Fruit fly (Drosophila melanogaster) whole organism, embryonic: Measurements from ENCODE around the gene CG15461.

ENCODE experiments used
- Bdp1 ChIP-seq: fragments of 200-800 bp; sonication (Bioruptor generic); optimal IDR thresholded peaks from 3 replicates; lab custom pipeline; 2016; ENCODE audit warnings: missing biosample characterization, missing genetic modification characterization
- CG10979 ChIP-seq: fragments of 200-800 bp; sonication (Bioruptor generic); optimal IDR thresholded peaks from 2 replicates; lab custom pipeline; 2018; ENCODE audit warnings: missing biosample characterization, mild to moderate bottlenecking, missing genetic modification characterization, moderate library complexity
- CG11504 ChIP-seq: fragments of 200-800 bp; sonication (Bioruptor generic); optimal IDR thresholded peaks from 3 replicates; lab custom pipeline; 2019; ENCODE audit warnings: missing biosample characterization, mild to moderate bottlenecking, missing genetic modification characterization, moderate library complexity
- CG13296 ChIP-seq: fragments of 200-800 bp; sonication (Bioruptor generic); optimal IDR thresholded peaks from 3 replicates; lab custom pipeline; 2018; ENCODE audit warnings: missing biosample characterization, mild to moderate bottlenecking, missing genetic modification characterization
- CG14014 ChIP-seq: fragments of 200-800 bp; sonication (Bioruptor generic); IDR thresholded peaks from 2 replicates; pipeline ENCODE4 v1.3.6; 2022; ENCODE audit warnings: missing biosample characterization, missing genetic modification characterization
- CG14710 ChIP-seq: fragments of 200-800 bp; sonication (Bioruptor generic); optimal IDR thresholded peaks from 3 replicates; lab custom pipeline; 2019; ENCODE audit warnings: missing biosample characterization, mild to moderate bottlenecking, missing genetic modification characterization, moderate library complexity
- CG14860 ChIP-seq: fragments of 200-800 bp; sonication (Bioruptor generic); IDR thresholded peaks from 3 replicates; pipeline ENCODE4 v1.3.6; 2022; ENCODE audit warnings: missing biosample characterization, missing genetic modification characterization; ENCODE audit not compliant: partially characterized antibody
- CG15514 ChIP-seq: fragments of 200-800 bp; sonication (Bioruptor generic); optimal IDR thresholded peaks from 3 replicates; lab custom pipeline; 2017; ENCODE audit warnings: missing biosample characterization, missing genetic modification characterization, mild to moderate bottlenecking, moderate library complexity, missing genetic modification reagents
- CG16813 ChIP-seq: fragments of 200-800 bp; sonication (Bioruptor generic); IDR thresholded peaks from 3 replicates; pipeline ENCODE4 v1.3.6; 2022; ENCODE audit warnings: missing biosample characterization, missing genetic modification characterization; ENCODE audit not compliant: partially characterized antibody
- CG17359 ChIP-seq: fragments of 200-800 bp; sonication (Bioruptor generic); optimal IDR thresholded peaks from 3 replicates; lab custom pipeline; 2018; ENCODE audit warnings: missing biosample characterization, mild to moderate bottlenecking, missing genetic modification characterization, moderate library complexity
- CG18476 ChIP-seq: fragments of 200-800 bp; sonication (Bioruptor generic); optimal IDR thresholded peaks from 2 replicates; lab custom pipeline; 2016; ENCODE audit warnings: missing biosample characterization, mild to moderate bottlenecking, missing genetic modification characterization
- CG18599 ChIP-seq: fragments of 200-800 bp; sonication (Bioruptor generic); optimal IDR thresholded peaks from 3 replicates; lab custom pipeline; 2017; ENCODE audit warnings: missing biosample characterization, missing genetic modification characterization, mild to moderate bottlenecking, moderate library complexity, missing genetic modification reagents
- CG18619 ChIP-seq: fragments of 200-800 bp; sonication (Bioruptor generic); optimal IDR thresholded peaks from 3 replicates; lab custom pipeline; 2017; ENCODE audit warnings: missing biosample characterization, mild to moderate bottlenecking, missing genetic modification characterization
- CG2129 ChIP-seq: fragments of 200-800 bp; sonication (Bioruptor generic); IDR thresholded peaks from 2 replicates; pipeline ENCODE4 v1.3.6; 2022; ENCODE audit warnings: missing biosample characterization, missing genetic modification characterization; ENCODE audit not compliant: partially characterized antibody
- CG3847 ChIP-seq: fragments of 200-800 bp; sonication (Bioruptor generic); IDR thresholded peaks from 2 replicates; pipeline ENCODE4 v1.3.6; 2022; ENCODE audit warnings: missing biosample characterization, missing genetic modification characterization
- CG4360 ChIP-seq: fragments of 200-800 bp; sonication (Bioruptor generic); IDR thresholded peaks from 2 replicates; pipeline ENCODE4 v1.3.6; 2022; ENCODE audit warnings: missing biosample characterization, missing genetic modification characterization
- CG4424 ChIP-seq: fragments of 200-800 bp; sonication (Bioruptor generic); optimal IDR thresholded peaks from 3 replicates; lab custom pipeline; 2016; ENCODE audit warnings: missing biosample characterization, missing genetic modification characterization
- CG5245 ChIP-seq: fragments of 200-800 bp; sonication (Bioruptor generic); optimal IDR thresholded peaks from 3 replicates; lab custom pipeline; 2016; ENCODE audit warnings: missing biosample characterization, missing genetic modification characterization
- CG6654 ChIP-seq: fragments of 200-800 bp; sonication (Bioruptor generic); optimal IDR thresholded peaks from 2 replicates; lab custom pipeline; 2017; ENCODE audit warnings: missing biosample characterization, mild to moderate bottlenecking, missing genetic modification characterization
- CG6689 ChIP-seq: fragments of 200-800 bp; sonication (Bioruptor generic); IDR thresholded peaks from 2 replicates; pipeline ENCODE4 v1.3.6; 2022; ENCODE audit warnings: missing biosample characterization, missing genetic modification characterization
- CG8281 ChIP-seq: fragments of 200-800 bp; sonication (Bioruptor generic); optimal IDR thresholded peaks from 2 replicates; lab custom pipeline; 2018; ENCODE audit warnings: missing biosample characterization, mild to moderate bottlenecking, missing genetic modification characterization, moderate library complexity
- CG8290 ChIP-seq, 3 experiments: fragments of 200-800 bp; sonication (Bioruptor generic); optimal IDR thresholded peaks; 2 replicates each; lab custom pipeline; 2016 to 2019; ENCODE audit warnings: missing biosample characterization in 3 of 3, missing genetic modification characterization in 3 of 3, mild to moderate bottlenecking in 2 of 3, moderate library complexity in 1 of 3
- D ChIP-seq, 2 experiments: fragments of 200-800 bp in 1 of 2; fragments of >200 bp in 1 of 2; sonication (Bioruptor generic) in 1 of 2; optimal IDR thresholded peaks; 2 replicates in 1 of 2; 3 replicates in 1 of 2; lab custom pipeline; 2017; ENCODE audit warnings: mild to moderate bottlenecking in 1 of 2, missing biosample characterization in 1 of 2, missing genetic modification characterization in 1 of 2, missing genetic modification reagents in 1 of 2
- Hr51 ChIP-seq, 2 experiments: fragments of 200-800 bp; sonication (Bioruptor generic); optimal IDR thresholded peaks; 2 replicates in 1 of 2; 3 replicates in 1 of 2; lab custom pipeline; 2016 to 2018; ENCODE audit warnings: missing biosample characterization in 2 of 2, missing genetic modification characterization in 2 of 2, mild to moderate bottlenecking in 1 of 2, moderate library complexity in 1 of 2
- Jarid2 ChIP-seq: fragments of 200-800 bp; sonication (Bioruptor generic); optimal IDR thresholded peaks from 3 replicates; lab custom pipeline; 2017; ENCODE audit warnings: mild to moderate bottlenecking, missing biosample characterization, missing genetic modification reagents, missing genetic modification characterization
- MTF-1 ChIP-seq: fragments of 200-800 bp; sonication (Bioruptor generic); optimal IDR thresholded peaks from 2 replicates; lab custom pipeline; 2018; ENCODE audit warnings: missing biosample characterization, mild to moderate bottlenecking, missing genetic modification characterization, borderline replicate concordance
- Pdp1 ChIP-seq, 2 experiments: fragments of 200-800 bp; sonication (Bioruptor generic); optimal IDR thresholded peaks; 3 replicates each; lab custom pipeline; 2016; ENCODE audit warnings: missing biosample characterization in 2 of 2, missing genetic modification characterization in 2 of 2, mild to moderate bottlenecking in 1 of 2, moderate library complexity in 1 of 2
- Rfx ChIP-seq: fragments of 200-800 bp; sonication (Bioruptor generic); IDR thresholded peaks from 2 replicates; pipeline ENCODE4 v1.3.6; 2022; ENCODE audit warnings: missing biosample characterization, missing genetic modification characterization
- Trl ChIP-seq, 3 experiments: fragments of >200 bp in 2 of 3; fragments of 200-800 bp in 1 of 3; sonication (Bioruptor generic) in 1 of 3; optimal IDR thresholded peaks; 2 replicates in 1 of 3; 3 replicates in 2 of 3; lab custom pipeline; 2016 to 2017; ENCODE audit warnings: missing biosample characterization in 1 of 3, missing genetic modification characterization in 1 of 3
- bsh ChIP-seq, 2 experiments: fragments of 200-800 bp; sonication (Bioruptor generic); optimal IDR thresholded peaks; 2 replicates each; lab custom pipeline; 2017 to 2018; ENCODE audit warnings: mild to moderate bottlenecking in 2 of 2, missing biosample characterization in 2 of 2, missing genetic modification characterization in 2 of 2, moderate library complexity in 1 of 2
- crc ChIP-seq: fragments of 200-800 bp; sonication (Bioruptor generic); optimal IDR thresholded peaks from 2 replicates; lab custom pipeline; 2016; ENCODE audit warnings: missing biosample characterization, missing genetic modification characterization
- en ChIP-seq: fragments of 200-800 bp; sonication (Bioruptor generic); optimal IDR thresholded peaks from 2 replicates; lab custom pipeline; 2016; ENCODE audit warnings: missing biosample characterization, missing genetic modification characterization
- eyg ChIP-seq: fragments of 200-800 bp; sonication (Bioruptor generic); optimal IDR thresholded peaks from 3 replicates; lab custom pipeline; 2016; ENCODE audit warnings: missing biosample characterization, missing genetic modification characterization
- fd102C ChIP-seq: fragments of 200-800 bp; sonication (Bioruptor generic); optimal IDR thresholded peaks from 2 replicates; lab custom pipeline; 2018; ENCODE audit warnings: missing biosample characterization, mild to moderate bottlenecking, missing genetic modification characterization, moderate library complexity
- fd96Cb ChIP-seq: fragments of 200-800 bp; sonication (Bioruptor generic); optimal IDR thresholded peaks from 2 replicates; lab custom pipeline; 2018; ENCODE audit warnings: missing biosample characterization, mild to moderate bottlenecking, missing genetic modification characterization, moderate library complexity
- gce ChIP-seq: fragments of 200-800 bp; sonication (Bioruptor generic); IDR thresholded peaks from 3 replicates; pipeline ENCODE4 v1.3.6; 2022; ENCODE audit warnings: missing biosample characterization, missing genetic modification characterization
- grau ChIP-seq: fragments of 200-800 bp; optimal IDR thresholded peaks from 3 replicates; lab custom pipeline; 2019; ENCODE audit warnings: missing biosample characterization, mild to moderate bottlenecking, missing genetic modification characterization, moderate library complexity
- grn ChIP-seq: fragments of 200-800 bp; sonication (Bioruptor generic); optimal IDR thresholded peaks from 3 replicates; lab custom pipeline; 2017; ENCODE audit warnings: missing biosample characterization, missing genetic modification characterization
- h ChIP-seq: fragments of >200 bp; optimal IDR thresholded peaks from 2 replicates; lab custom pipeline; 2017
- luna ChIP-seq: fragments of 200-800 bp; sonication (Bioruptor generic); optimal IDR thresholded peaks from 2 replicates; lab custom pipeline; 2016; ENCODE audit warnings: missing biosample characterization, missing genetic modification characterization
- mam ChIP-seq: fragments of 200-800 bp; sonication (Bioruptor generic); optimal IDR thresholded peaks from 3 replicates; lab custom pipeline; 2016; ENCODE audit warnings: missing biosample characterization, missing genetic modification characterization
- pfk ChIP-seq: fragments of 200-800 bp; sonication (Bioruptor generic); optimal IDR thresholded peaks from 2 replicates; lab custom pipeline; 2018; ENCODE audit warnings: missing biosample characterization, mild to moderate bottlenecking, missing genetic modification characterization, moderate library complexity
- pho ChIP-seq: fragments of 200-800 bp; sonication (Bioruptor generic); optimal IDR thresholded peaks from 2 replicates; lab custom pipeline; 2016; ENCODE audit warnings: missing biosample characterization, missing genetic modification characterization
- slou ChIP-seq: fragments of 200-800 bp; sonication (Bioruptor generic); optimal IDR thresholded peaks from 3 replicates; lab custom pipeline; 2016; ENCODE audit warnings: missing biosample characterization, missing genetic modification characterization
- sr ChIP-seq: fragments of 200-800 bp; sonication (Bioruptor generic); IDR thresholded peaks from 3 replicates; pipeline ENCODE4 v1.3.6; 2022; ENCODE audit warnings: missing biosample characterization, missing genetic modification characterization
- tin ChIP-seq: fragments of 200-800 bp; sonication (Bioruptor generic); optimal IDR thresholded peaks from 3 replicates; lab custom pipeline; 2016; ENCODE audit warnings: missing biosample characterization, missing genetic modification characterization
- vvl ChIP-seq: fragments of 200-800 bp; sonication (Bioruptor generic); IDR thresholded peaks from 2 replicates; pipeline ENCODE4 v1.3.6; 2022; ENCODE audit warnings: missing biosample characterization, missing genetic modification characterization
- wek ChIP-seq: fragments of 200-800 bp; sonication (Bioruptor generic); optimal IDR thresholded peaks from 3 replicates; lab custom pipeline; 2018; ENCODE audit warnings: missing biosample characterization, mild to moderate bottlenecking, missing genetic modification characterization, moderate library complexity

CG15461 gene

DNA sequence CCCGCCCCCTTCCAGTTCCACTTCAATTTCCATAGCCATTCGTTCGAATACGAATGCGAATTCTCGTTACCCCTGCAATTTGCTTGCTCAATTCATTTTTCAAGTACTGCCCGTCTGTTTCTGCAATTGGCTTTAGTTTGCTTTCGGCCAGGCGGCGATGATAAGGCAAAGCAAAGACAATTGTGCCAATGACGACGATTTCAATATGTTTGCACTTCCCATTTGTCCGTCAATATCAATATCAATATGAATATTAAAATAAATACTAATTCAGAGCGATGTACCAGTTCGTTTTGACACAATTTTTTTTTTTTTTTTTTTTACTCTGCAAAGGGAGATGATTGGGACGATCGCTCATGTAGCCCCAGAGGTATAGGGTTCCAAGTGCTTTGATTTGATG, 19.9 kb downstream of the CG15461 start (continued):
- TF ChIP-seq Rfx (GFP tag; lab: Robert Waterston, UW) (no peak), CG3847 (no peak), grau (tag; lab: Kevin White, UChicago) (no peak), sr (GFP tag; lab: Robert Waterston, UW) (0 out of 3 replicates have a peak, but pooled peaks have one; percentile 50), fd102C (GFP tag; lab: Kevin White, UChicago) (no peak), CG5245 (GFP tag; lab: Kevin White, UChicago) (peak; percentile 43), CG6654 (GFP tag; lab: Kevin White, UChicago) (no peak), CG8281 (tag; lab: Kevin White, UChicago) (peak; percentile 12), luna (GFP tag; lab: Kevin White, UChicago) (no peak), CG16813 (GFP tag; lab: Robert Waterston, UW) (no peak), fd96Cb (tag; lab: Kevin White, UChicago) (peak; percentile 18), eyg (GFP tag; lab: Kevin White, UChicago) (no peak), CG10979 (tag; lab: Kevin White, UChicago) (no peak), D (optimal IDR thresholded peaks at IDR 0.05; lab: Kevin White, UChicago) (no peak), D (GFP tag; optimal IDR thresholded peaks at IDR 0.05; lab: Kevin White, UChicago) (peak; percentile 31), bsh (GFP tag; optimal IDR thresholded peaks at IDR 0.05; lab: Kevin White, UChicago) (peak in 1 of 2 experiments; percentile 64), CG18619 (peak; percentile 50), mam (GFP tag; lab: Kevin White, UChicago) (no peak), MTF-1 (GFP tag; lab: Kevin White, UChicago) (peak; percentile 3), CG2129 (GFP tag; lab: Robert Waterston, UW) (no peak), CG8290 (GFP tag; optimal IDR thresholded peaks at IDR 0.05; lab: Kevin White, UChicago) (peak; percentile 7), CG8290 (tag; optimal IDR thresholded peaks at IDR 0.05; lab: Kevin White, UChicago) (peak in 1 of 2 experiments; percentile 15), CG14014 (GFP tag; lab: Robert Waterston, UW) (peak; percentile 38; the same call in 1 of the 2 replicates), CG13296 (GFP tag; lab: Kevin White, UChicago) (peak; percentile 24), Hr51 (GFP tag; optimal IDR thresholded peaks at IDR 0.05; lab: Kevin White, UChicago) (peak in 1 of 2 experiments; percentile 24), CG6689 (GFP tag; lab: Robert Waterston, UW) (peak; percentile 27; the same call in 1 of the 2 replicates), wek (GFP tag; lab: Kevin White, UChicago) (peak; percentile 13), Pdp1 (GFP tag; optimal IDR thresholded peaks at IDR 0.05; lab: Kevin White, UChicago) (peak in 1 of 2 experiments; percentile 5), slou (GFP tag; lab: Kevin White, UChicago) (peak; percentile 21), CG4360 (0 out of 2 replicates have a peak, but pooled peaks have one; percentile 28), CG14860 (GFP tag; lab: Robert Waterston, UW) (no peak), CG14710 (tag; lab: Kevin White, UChicago) (peak; percentile 6), grn (GFP tag; lab: Kevin White, UChicago) (peak; percentile 3), Trl (optimal IDR thresholded peaks at IDR 0.05; lab: Kevin White, UChicago) (no peak), Trl (GFP tag; optimal IDR thresholded peaks at IDR 0.05; lab: Kevin White, UChicago) (peak; percentile 13), h (no peak), vvl (peak; percentile 50; the same call in 1 of the 2 replicates), Jarid2 (GFP tag; lab: Kevin White, UChicago) (peak; percentile 11), tin (GFP tag; lab: Kevin White, UChicago) (peak; percentile 17), CG4424 (GFP tag; lab: Kevin White, UChicago) (peak; percentile 29), crc (GFP tag; lab: Kevin White, UChicago) (no peak), en (GFP tag; lab: Kevin White, UChicago) (no peak), CG18599 (GFP tag; lab: Kevin White, UChicago) (peak; percentile 14), gce (peak; percentile 65; the same call in 1 of the 3 replicates), CG11504 (tag; lab: Kevin White, UChicago) (peak; percentile 53), pfk (GFP tag; lab: Kevin White, UChicago) (no peak), CG18476 (GFP tag; lab: Kevin White, UChicago) (peak; percentile 35), Bdp1 (GFP tag; lab: Kevin White, UChicago) (peak; percentile 5), CG17359 (tag; lab: Kevin White, UChicago) (peak; percentile 81), CG15514 (peak; percentile 32), pho (GFP tag; lab: Kevin White, UChicago) (no peak)
